Fruit fly (Drosophila melanogaster) whole organism, adult: ENCODE measurements around the gene Ptx1.

ENCODE experiments used
- CG1620 ChIP-seq: fragments of 200-800 bp; sonication (Bioruptor generic); optimal IDR thresholded peaks from 2 replicates; lab custom pipeline; 2016; ENCODE audit warnings: missing biosample characterization, missing genetic modification characterization
- CG7045 ChIP-seq: fragments of 200-800 bp; sonication (Bioruptor generic); optimal IDR thresholded peaks from 2 replicates; lab custom pipeline; 2017; ENCODE audit warnings: missing biosample characterization, mild to moderate bottlenecking, missing genetic modification characterization
- Crg-1 ChIP-seq: fragments of 200-800 bp; sonication (Bioruptor generic); optimal IDR thresholded peaks from 2 replicates; lab custom pipeline; 2016; ENCODE audit warnings: missing biosample characterization, missing genetic modification characterization
- Hr96 ChIP-seq: fragments of 200-800 bp; sonication (Bioruptor generic); optimal IDR thresholded peaks from 2 replicates; lab custom pipeline; 2016; ENCODE audit warnings: missing biosample characterization, missing genetic modification characterization
- Mnt ChIP-seq: fragments of 200-800 bp; sonication (Bioruptor generic); optimal IDR thresholded peaks from 2 replicates; lab custom pipeline; 2016; ENCODE audit warnings: missing biosample characterization, mild to moderate bottlenecking, missing genetic modification characterization
- cic ChIP-seq: fragments of 200-800 bp; sonication (Bioruptor generic); optimal IDR thresholded peaks from 2 replicates; lab custom pipeline; 2017; ENCODE audit warnings: missing biosample characterization, mild to moderate bottlenecking, missing genetic modification characterization, moderate library complexity
- cnc ChIP-seq, 2 experiments: fragments of >200 bp; optimal IDR thresholded peaks; 2 replicates each; lab custom pipeline; 2017
- kay ChIP-seq: fragments of 200-800 bp; sonication (Bioruptor generic); peaks from one replicate; lab custom pipeline; 2016; ENCODE audit warnings: missing biosample characterization, missing genetic modification characterization, borderline replicate concordance
- pad ChIP-seq: fragments of 200-800 bp; sonication (Bioruptor generic); optimal IDR thresholded peaks from 3 replicates; lab custom pipeline; 2017; ENCODE audit warnings: missing biosample characterization, missing genetic modification characterization, mild to moderate bottlenecking, moderate library complexity, missing genetic modification reagents

- TF ChIP-seq Mnt (no peak), kay (GFP tag; lab: Kevin White, UChicago) (no peak), cic (GFP tag; lab: Kevin White, UChicago) (no peak), Hr96 (GFP tag; lab: Kevin White, UChicago) (no peak), pad (no peak), cnc (optimal IDR thresholded peaks at IDR 0.05; lab: Kevin White, UChicago) (no peak), Crg-1 (no peak), CG7045 (no peak), CG1620 (no peak)
Observed at dm6 chr3R:30916024-30916423, 3.5 kb downstream of the Ptx1 start.
